Worm (Caenorhabditis elegans): Measurements from ENCODE around the gene ugt-38.

ce11 chrV:7141864-7142263, 5.4 kb downstream of the ugt-38 start, which contains the start of gene ugt-40:
- TF ChIP-seq pha-4 (tag; optimal IDR thresholded peaks at IDR 0.05) (no peak), nhr-12 (tag; optimal IDR thresholded peaks at IDR 0.05) (no peak), elt-3 (tag; optimal IDR thresholded peaks at IDR 0.05) (no peak), cnd-1 (tag; optimal IDR thresholded peaks at IDR 0.05) (no peak)

Measured in whole organism, mixed stage, embryonic.